Worm (Caenorhabditis elegans) whole organism, L3 larva: ENCODE measurements around the gene wdr-62.

Source experiments
- R02D3.7 ChIP-seq: fragments of 150-350 bp; optimal IDR thresholded peaks from 2 replicates; lab custom pipeline; 2014; ENCODE audit warnings: missing biosample characterization, missing genetic modification characterization
- ZK546.5 ChIP-seq: sonication (generic microtip); optimal IDR thresholded peaks from 2 replicates; lab custom pipeline; 2017; ENCODE audit warnings: missing biosample characterization, missing genetic modification characterization
- aly-2 ChIP-seq: fragments of 150-350 bp; optimal IDR thresholded peaks from 2 replicates; lab custom pipeline; 2014; ENCODE audit warnings: missing biosample characterization, missing genetic modification characterization
- ama-1 ChIP-seq: fragments of 150-350 bp; optimal IDR thresholded peaks from 2 replicates; lab custom pipeline; 2018
- ceh-16 ChIP-seq: sonication (generic microtip); optimal IDR thresholded peaks from 2 replicates; lab custom pipeline; 2017; ENCODE audit warnings: missing biosample characterization, missing genetic modification characterization
- ceh-28 ChIP-seq: fragments of 150-350 bp; optimal IDR thresholded peaks from 2 replicates; lab custom pipeline; 2014; ENCODE audit warnings: missing biosample characterization, missing genetic modification reagents, missing genetic modification characterization
- ceh-82 ChIP-seq: fragments of 150-350 bp; optimal IDR thresholded peaks from 2 replicates; lab custom pipeline; 2014; ENCODE audit warnings: missing biosample characterization, missing genetic modification characterization
- ceh-9 ChIP-seq: sonication (generic microtip); optimal IDR thresholded peaks from 2 replicates; lab custom pipeline; 2018; ENCODE audit warnings: missing biosample characterization, missing genetic modification characterization
- daf-12 ChIP-seq: fragments of 150-350 bp; optimal IDR thresholded peaks from 2 replicates; lab custom pipeline; 2014; ENCODE audit warnings: missing biosample characterization, missing genetic modification reagents, missing genetic modification characterization
- egl-27 ChIP-seq: sonication (generic microtip); optimal IDR thresholded peaks from 4 replicates; lab custom pipeline; 2017; ENCODE audit warnings: missing biosample characterization, missing genetic modification reagents, missing genetic modification characterization
- egl-5 ChIP-seq: fragments of 150-350 bp; optimal IDR thresholded peaks from 2 replicates; lab custom pipeline; 2017; ENCODE audit warnings: missing biosample characterization, missing genetic modification reagents, missing genetic modification characterization, inconsistent platforms
- elt-1 ChIP-seq: fragments of 150-350 bp; optimal IDR thresholded peaks from 2 replicates; lab custom pipeline; 2014; ENCODE audit warnings: missing biosample characterization, missing genetic modification characterization
- elt-2 ChIP-seq: sonication (generic microtip); optimal IDR thresholded peaks from 2 replicates; lab custom pipeline; 2016; ENCODE audit warnings: missing genetic modification reagents, mild to moderate bottlenecking, missing genetic modification characterization, missing compliant biosample characterization
- elt-3 ChIP-seq, 3 experiments: fragments of 150-350 bp in 1 of 3; sonication (generic microtip) in 2 of 3; optimal IDR thresholded peaks; 2 replicates in 2 of 3; 4 replicates in 1 of 3; lab custom pipeline; 2014 to 2017; ENCODE audit warnings: missing biosample characterization in 3 of 3, missing genetic modification characterization in 3 of 3
- eor-1 ChIP-seq, 2 experiments: fragments of 150-350 bp; optimal IDR thresholded peaks; 2 replicates each; lab custom pipeline; 2014 to 2018; ENCODE audit warnings: missing biosample characterization in 2 of 2, missing genetic modification characterization in 2 of 2
- fkh-10 ChIP-seq: sonication (generic microtip); optimal IDR thresholded peaks from 2 replicates; lab custom pipeline; 2017; ENCODE audit warnings: missing biosample characterization, missing genetic modification reagents, missing genetic modification characterization
- fkh-2 ChIP-seq: fragments of 150-350 bp; optimal IDR thresholded peaks from 2 replicates; lab custom pipeline; 2014; ENCODE audit warnings: missing biosample characterization, missing genetic modification reagents, missing genetic modification characterization
- fos-1 ChIP-seq: fragments of 150-350 bp; optimal IDR thresholded peaks from 2 replicates; lab custom pipeline; 2014; ENCODE audit warnings: missing biosample characterization, missing genetic modification characterization
- hmg-11 ChIP-seq: sonication (generic microtip); optimal IDR thresholded peaks from 2 replicates; lab custom pipeline; 2016; ENCODE audit warnings: missing genetic modification characterization, missing compliant biosample characterization
- jun-1 ChIP-seq: fragments of 150-350 bp; optimal IDR thresholded peaks from 2 replicates; lab custom pipeline; 2014; ENCODE audit warnings: missing biosample characterization, missing genetic modification reagents, missing genetic modification characterization
- lin-15B ChIP-seq: fragments of 150-350 bp; optimal IDR thresholded peaks from 2 replicates; lab custom pipeline; 2014; ENCODE audit warnings: missing biosample characterization, missing genetic modification characterization
- lin-39 ChIP-seq: fragments of 150-350 bp; optimal IDR thresholded peaks from 2 replicates; lab custom pipeline; 2018; ENCODE audit warnings: missing biosample characterization, missing genetic modification reagents, missing genetic modification characterization
- lsy-12 ChIP-seq: sonication (generic microtip); optimal IDR thresholded peaks from 2 replicates; lab custom pipeline; 2016; ENCODE audit warnings: mild to moderate bottlenecking, missing genetic modification characterization, missing compliant biosample characterization
- mdl-1 ChIP-seq: fragments of 150-350 bp; optimal IDR thresholded peaks from 2 replicates; lab custom pipeline; 2014; ENCODE audit warnings: missing biosample characterization, missing genetic modification characterization
- mml-1 ChIP-seq: fragments of 150-350 bp; sonication (generic microtip); optimal IDR thresholded peaks from 3 replicates; lab custom pipeline; 2014; ENCODE audit warnings: missing biosample characterization, missing genetic modification characterization
- nfya-1 ChIP-seq: sonication (generic microtip); optimal IDR thresholded peaks from 2 replicates; lab custom pipeline; 2017; ENCODE audit warnings: missing genetic modification characterization, mild to moderate bottlenecking, missing compliant biosample characterization, antibody characterized with exemption, moderate library complexity; ENCODE audit not compliant: insufficient read depth
- nhr-11 ChIP-seq: fragments of 150-350 bp; optimal IDR thresholded peaks from 2 replicates; lab custom pipeline; 2014; ENCODE audit warnings: missing biosample characterization, missing genetic modification characterization
- nhr-12 ChIP-seq: fragments of 150-350 bp; optimal IDR thresholded peaks from 2 replicates; lab custom pipeline; 2014; ENCODE audit warnings: missing biosample characterization, missing genetic modification characterization
- nhr-23 ChIP-seq: fragments of 150-350 bp; optimal IDR thresholded peaks from 2 replicates; lab custom pipeline; 2014; ENCODE audit warnings: missing biosample characterization, missing genetic modification reagents, missing genetic modification characterization
- nhr-237 ChIP-seq: fragments of 150-350 bp; optimal IDR thresholded peaks from 2 replicates; lab custom pipeline; 2014; ENCODE audit warnings: missing biosample characterization, missing genetic modification characterization
- nhr-25 ChIP-seq: sonication (generic microtip); optimal IDR thresholded peaks from 2 replicates; lab custom pipeline; 2017; ENCODE audit warnings: missing biosample characterization, missing genetic modification characterization
- nhr-28 ChIP-seq: fragments of 150-350 bp; optimal IDR thresholded peaks from 2 replicates; lab custom pipeline; 2014; ENCODE audit warnings: missing biosample characterization, missing genetic modification characterization
- nhr-43 ChIP-seq: sonication (generic microtip); optimal IDR thresholded peaks from 2 replicates; lab custom pipeline; 2016; ENCODE audit warnings: mild to moderate bottlenecking, missing genetic modification characterization, missing compliant biosample characterization; ENCODE audit not compliant: poor library complexity, severe bottlenecking
- nhr-67 ChIP-seq: fragments of 150-350 bp; optimal IDR thresholded peaks from 2 replicates; lab custom pipeline; 2014; ENCODE audit warnings: missing biosample characterization, missing genetic modification characterization
- nhr-76 ChIP-seq: fragments of 150-350 bp; sonication (generic microtip); optimal IDR thresholded peaks from 5 replicates; lab custom pipeline; 2014; ENCODE audit warnings: missing biosample characterization, missing genetic modification characterization
- nhr-77 ChIP-seq: fragments of 150-350 bp; optimal IDR thresholded peaks from 2 replicates; lab custom pipeline; 2014; ENCODE audit warnings: missing biosample characterization, missing genetic modification characterization
- pha-4 ChIP-seq: fragments of 150-350 bp; optimal IDR thresholded peaks from 2 replicates; lab custom pipeline; 2014; ENCODE audit warnings: missing biosample characterization, missing genetic modification reagents, missing genetic modification characterization
- pqm-1 ChIP-seq: fragments of 150-350 bp; optimal IDR thresholded peaks from 2 replicates; lab custom pipeline; 2017; ENCODE audit warnings: missing biosample characterization, missing genetic modification characterization, inconsistent platforms
- sea-2 ChIP-seq: fragments of 150-350 bp; sonication (generic microtip); optimal IDR thresholded peaks from 4 replicates; lab custom pipeline; 2014; ENCODE audit warnings: missing biosample characterization, missing genetic modification reagents, missing genetic modification characterization
- skn-1 ChIP-seq: fragments of 150-350 bp; optimal IDR thresholded peaks from 2 replicates; lab custom pipeline; 2014; ENCODE audit warnings: missing biosample characterization, missing genetic modification characterization
- snpc-4 ChIP-seq: fragments of 150-350 bp; optimal IDR thresholded peaks from 2 replicates; lab custom pipeline; 2014; ENCODE audit warnings: missing biosample characterization, missing genetic modification characterization
- tbx-2 ChIP-seq: sonication (generic microtip); optimal IDR thresholded peaks from 2 replicates; lab custom pipeline; 2016; ENCODE audit warnings: mild to moderate bottlenecking, missing genetic modification characterization, missing compliant biosample characterization
- unc-39 ChIP-seq: sonication (generic microtip); optimal IDR thresholded peaks from 4 replicates; lab custom pipeline; 2017; ENCODE audit warnings: missing biosample characterization, missing genetic modification characterization
- unc-62 ChIP-seq: fragments of 150-350 bp; sonication (generic microtip); optimal IDR thresholded peaks from 4 replicates; lab custom pipeline; 2014; ENCODE audit warnings: missing biosample characterization, missing genetic modification reagents, missing genetic modification characterization
- zag-1 ChIP-seq: fragments of 150-350 bp; optimal IDR thresholded peaks from 2 replicates; lab custom pipeline; 2014; ENCODE audit warnings: missing biosample characterization, missing genetic modification characterization
- ztf-11 ChIP-seq: fragments of 150-350 bp; optimal IDR thresholded peaks from 2 replicates; lab custom pipeline; 2014; ENCODE audit warnings: missing biosample characterization, missing genetic modification characterization
- ztf-4 ChIP-seq: fragments of 150-350 bp; optimal IDR thresholded peaks from 2 replicates; lab custom pipeline; 2014; ENCODE audit warnings: missing biosample characterization, missing genetic modification characterization

The wdr-62 gene

ce11 chrV:9503152-9503817, 59.4 kb downstream of the wdr-62 start:
- no peak for TF ChIP-seq ztf-4
- TF ChIP-seq pha-4 (tag; lab: Kevin White, UChicago), result no peak
- no peak for TF ChIP-seq ceh-9 (tag; lab: Kevin White, UChicago)
- TF ChIP-seq ceh-82 (tag; lab: Kevin White, UChicago), result peak; percentile 8
- no peak for TF ChIP-seq ZK546.5 (tag; lab: Kevin White, UChicago)
- TF ChIP-seq elt-1 (tag; lab: Kevin White, UChicago), result peak; percentile 33
- no peak for TF ChIP-seq fos-1 (tag; lab: Kevin White, UChicago)
- peak; percentile 22 for TF ChIP-seq nhr-23 (tag; lab: Kevin White, UChicago)
- TF ChIP-seq ceh-16 (tag; lab: Kevin White, UChicago), result no peak
- TF ChIP-seq nfya-1 (tag; lab: Kevin White, UChicago), result peak; percentile 40
- no peak for TF ChIP-seq nhr-28 (tag; lab: Kevin White, UChicago)
- no peak for TF ChIP-seq unc-62
- TF ChIP-seq nhr-237, result no peak
- TF ChIP-seq tbx-2, result peak; percentile 48
- no peak for TF ChIP-seq mml-1 (tag; lab: Kevin White, UChicago)
- TF ChIP-seq egl-5 (tag; lab: Kevin White, UChicago), result peak; percentile 26
- TF ChIP-seq pqm-1 (tag; lab: Kevin White, UChicago), result peak; percentile 17
- no peak for TF ChIP-seq fkh-2 (tag; lab: Kevin White, UChicago)
- no peak for TF ChIP-seq nhr-11 (tag; lab: Kevin White, UChicago)
- TF ChIP-seq nhr-25 (tag; lab: Kevin White, UChicago), result peak; percentile 50
- no peak for TF ChIP-seq daf-12 (tag; lab: Kevin White, UChicago)
- TF ChIP-seq snpc-4 (tag; lab: Kevin White, UChicago), result peak; percentile 95
- TF ChIP-seq R02D3.7 (tag; lab: Kevin White, UChicago), result no peak
- TF ChIP-seq nhr-12, result no peak
- TF ChIP-seq mdl-1, result no peak
- TF ChIP-seq elt-2, result peak; percentile 52
- TF ChIP-seq skn-1, result no peak
- TF ChIP-seq fkh-10, result no peak
- TF ChIP-seq unc-39 (tag; lab: Kevin White, UChicago), result no peak
- TF ChIP-seq elt-3 (tag; optimal IDR thresholded peaks at IDR 0.05; lab: Kevin White, UChicago), result no peak
- TF ChIP-seq lin-39 (tag; lab: Kevin White, UChicago), result peak; percentile 82
- peak; percentile 38 for TF ChIP-seq lin-15B
- TF ChIP-seq jun-1, result peak; percentile 17
- no peak for TF ChIP-seq ztf-11 (tag; lab: Kevin White, UChicago)
- peak; percentile 51 for TF ChIP-seq ama-1 (lab: Kevin White, UChicago)
- TF ChIP-seq nhr-76 (tag; lab: Kevin White, UChicago), result no peak
- TF ChIP-seq nhr-43 (tag; lab: Kevin White, UChicago), result peak; percentile 77
- no peak for TF ChIP-seq sea-2
- TF ChIP-seq ceh-28 (tag; lab: Kevin White, UChicago), result no peak
- TF ChIP-seq eor-1 (tag; optimal IDR thresholded peaks at IDR 0.05; lab: Kevin White, UChicago), result no peak
- peak; percentile 90 for TF ChIP-seq hmg-11 (tag; lab: Kevin White, UChicago)
- TF ChIP-seq zag-1 (tag; lab: Kevin White, UChicago), result no peak
- TF ChIP-seq lsy-12 (tag; lab: Kevin White, UChicago), result peak; percentile 42
- TF ChIP-seq aly-2 (tag; lab: Kevin White, UChicago), result no peak
- no peak for TF ChIP-seq nhr-67 (tag; lab: Kevin White, UChicago)
- no peak for TF ChIP-seq egl-27 (tag; lab: Kevin White, UChicago)
- TF ChIP-seq nhr-77 (tag; lab: Kevin White, UChicago), result no peak
